Worm (Caenorhabditis elegans) whole organism, L1 larva: ENCODE measurements around the gene cpt-1.

ENCODE experiments used
- C16A3.4 ChIP-seq: fragments of 150-350 bp; optimal IDR thresholded peaks from 2 replicates; lab custom pipeline; 2014; ENCODE audit warnings: missing biosample characterization, missing genetic modification characterization
- C34B4.2 ChIP-seq: sonication (generic microtip); optimal IDR thresholded peaks from 2 replicates; lab custom pipeline; 2017; ENCODE audit warnings: mild to moderate bottlenecking, missing genetic modification characterization, missing compliant biosample characterization
- F16B12.6 ChIP-seq: fragments of 150-350 bp; optimal IDR thresholded peaks from 2 replicates; lab custom pipeline; 2014; ENCODE audit warnings: missing biosample characterization, missing genetic modification characterization
- Y116A8C.19 ChIP-seq: sonication (generic microtip); optimal IDR thresholded peaks from 2 replicates; lab custom pipeline; 2016; ENCODE audit warnings: missing compliant biosample characterization, missing genetic modification characterization, borderline replicate concordance
- aha-1 ChIP-seq: fragments of 150-350 bp; optimal IDR thresholded peaks from 2 replicates; lab custom pipeline; 2014; ENCODE audit warnings: missing biosample characterization, missing genetic modification characterization
- alr-1 ChIP-seq: fragments of 200-800 bp; sonication (Bioruptor generic); optimal IDR thresholded peaks from 2 replicates; lab custom pipeline; 2018; ENCODE audit warnings: borderline replicate concordance, mild to moderate bottlenecking, missing genetic modification characterization, missing compliant biosample characterization
- blmp-1 ChIP-seq: fragments of 150-350 bp; optimal IDR thresholded peaks from 2 replicates; lab custom pipeline; 2014; ENCODE audit warnings: missing biosample characterization, missing genetic modification characterization
- ceh-82 ChIP-seq, 3 experiments: fragments of 150-350 bp in 1 of 3; sonication (generic microtip) in 2 of 3; optimal IDR thresholded peaks; 2 replicates each; lab custom pipeline; 2014 to 2017; ENCODE audit warnings: missing biosample characterization in 3 of 3, missing genetic modification characterization in 3 of 3
- ceh-88 ChIP-seq: fragments of 200-800 bp; sonication (Bioruptor generic); IDR thresholded peaks from 2 replicates; pipeline ENCODE4 v1.3.6; 2022; ENCODE audit warnings: missing genetic modification characterization, missing compliant biosample characterization
- ceh-90 ChIP-seq: sonication (generic microtip); optimal IDR thresholded peaks from 2 replicates; lab custom pipeline; 2016; ENCODE audit warnings: missing genetic modification characterization, missing compliant biosample characterization
- ces-1 ChIP-seq: fragments of 150-350 bp; optimal IDR thresholded peaks from 2 replicates; lab custom pipeline; 2014; ENCODE audit warnings: missing biosample characterization, missing genetic modification reagents, missing genetic modification characterization
- dsc-1 ChIP-seq: sonication (generic microtip); optimal IDR thresholded peaks from 2 replicates; lab custom pipeline; 2016; ENCODE audit warnings: mild to moderate bottlenecking, missing genetic modification characterization, missing compliant biosample characterization
- efl-1 ChIP-seq, 4 experiments: fragments of 150-350 bp; optimal IDR thresholded peaks in 3 of 4; peaks in 1 of 4; 1 replicate in 1 of 4; 2 replicates in 3 of 4; lab custom pipeline; 2014; ENCODE audit warnings: missing biosample characterization in 2 of 4, missing genetic modification characterization in 2 of 4, missing genetic modification reagents in 2 of 4
- efl-3 ChIP-seq: fragments of 200-800 bp; sonication (Bioruptor generic); optimal IDR thresholded peaks from 2 replicates; lab custom pipeline; 2018; ENCODE audit warnings: mild to moderate bottlenecking, missing genetic modification characterization, missing compliant biosample characterization
- egl-13 ChIP-seq: sonication (generic microtip); optimal IDR thresholded peaks from 2 replicates; lab custom pipeline; 2016; ENCODE audit warnings: missing genotype, missing genetic modification reagents, missing genetic modification characterization, missing compliant biosample characterization
- elt-2 ChIP-seq: sonication (generic microtip); optimal IDR thresholded peaks from 2 replicates; lab custom pipeline; 2016; ENCODE audit warnings: missing genetic modification characterization, mild to moderate bottlenecking, inconsistent platforms, missing compliant biosample characterization, missing genetic modification reagents
- elt-3 ChIP-seq, 6 experiments: fragments of 150-350 bp in 1 of 6; sonication (generic microtip); optimal IDR thresholded peaks; 2 replicates each; lab custom pipeline; 2017 to 2018; ENCODE audit warnings: missing biosample characterization in 6 of 6, missing genetic modification characterization in 6 of 6, inconsistent platforms in 1 of 6
- ets-5 ChIP-seq: fragments of 200-800 bp; sonication (Bioruptor generic); IDR thresholded peaks from 2 replicates; pipeline ENCODE4 v1.3.6; 2022; ENCODE audit warnings: missing genetic modification characterization, missing compliant biosample characterization
- fkh-4 ChIP-seq: sonication (generic microtip); optimal IDR thresholded peaks from 2 replicates; lab custom pipeline; 2016; ENCODE audit warnings: missing compliant biosample characterization, missing genetic modification characterization, borderline replicate concordance
- grh-1 ChIP-seq: fragments of 200-800 bp; sonication (Bioruptor generic); IDR thresholded peaks from 2 replicates; pipeline ENCODE4 v1.3.6; 2022; ENCODE audit warnings: missing genetic modification reagents, missing genetic modification characterization, missing compliant biosample characterization
- hlh-17 ChIP-seq: fragments of 200-800 bp; sonication (Bioruptor generic); optimal IDR thresholded peaks from 2 replicates; lab custom pipeline; 2018; ENCODE audit warnings: missing genetic modification characterization, mild to moderate bottlenecking, missing compliant biosample characterization, moderate library complexity, borderline replicate concordance
- irx-1 ChIP-seq: sonication (generic microtip); optimal IDR thresholded peaks from 2 replicates; lab custom pipeline; 2016; ENCODE audit warnings: missing genetic modification characterization, missing compliant biosample characterization
- isw-1 ChIP-seq: fragments of 200-800 bp; sonication (Bioruptor generic); IDR thresholded peaks from 2 replicates; pipeline ENCODE4 v1.3.6; 2022; ENCODE audit warnings: missing genetic modification characterization, missing compliant biosample characterization
- jun-1 ChIP-seq: fragments of 150-350 bp; optimal IDR thresholded peaks from 2 replicates; lab custom pipeline; 2014; ENCODE audit warnings: missing biosample characterization, missing genetic modification reagents, missing genetic modification characterization
- lin-13 ChIP-seq: fragments of 150-350 bp; optimal IDR thresholded peaks from 2 replicates; lab custom pipeline; 2014; ENCODE audit warnings: missing biosample characterization, missing genetic modification reagents, missing genetic modification characterization
- lin-14 ChIP-seq: fragments of 200-800 bp; sonication (Bioruptor generic); optimal IDR thresholded peaks from 2 replicates; lab custom pipeline; 2018; ENCODE audit warnings: mild to moderate bottlenecking, missing genetic modification characterization, moderate library complexity, missing compliant biosample characterization
- lin-15B ChIP-seq: fragments of 150-350 bp; sonication (generic microtip); optimal IDR thresholded peaks from 3 replicates; lab custom pipeline; 2014; ENCODE audit warnings: missing biosample characterization, missing genetic modification characterization
- lin-39 ChIP-seq: fragments of 150-350 bp; optimal IDR thresholded peaks from 2 replicates; lab custom pipeline; 2014; ENCODE audit warnings: missing biosample characterization, missing genetic modification reagents, missing genetic modification characterization
- mab-9 ChIP-seq: fragments of 200-800 bp; sonication (Bioruptor generic); IDR thresholded peaks from 2 replicates; pipeline ENCODE4 v1.3.6; 2022; ENCODE audit warnings: missing genetic modification reagents, missing genetic modification characterization, missing compliant biosample characterization
- mdl-1 ChIP-seq, 2 experiments: fragments of 150-350 bp; optimal IDR thresholded peaks; 2 replicates each; lab custom pipeline; 2014 to 2017; ENCODE audit warnings: missing biosample characterization in 2 of 2, missing genetic modification characterization in 2 of 2, inconsistent platforms in 1 of 2
- nhr-12 ChIP-seq: sonication (generic microtip); optimal IDR thresholded peaks from 2 replicates; lab custom pipeline; 2017; ENCODE audit warnings: missing biosample characterization, missing genetic modification characterization
- nhr-237 ChIP-seq: fragments of 150-350 bp; optimal IDR thresholded peaks from 2 replicates; lab custom pipeline; 2014; ENCODE audit warnings: missing biosample characterization, missing genetic modification characterization
- nhr-28 ChIP-seq: fragments of 150-350 bp; optimal IDR thresholded peaks from 2 replicates; lab custom pipeline; 2014; ENCODE audit warnings: missing biosample characterization, missing genetic modification characterization
- nhr-77 ChIP-seq: fragments of 150-350 bp; optimal IDR thresholded peaks from 2 replicates; lab custom pipeline; 2014; ENCODE audit warnings: missing biosample characterization, missing genetic modification characterization
- nhr-84 ChIP-seq: sonication (generic microtip); optimal IDR thresholded peaks from 2 replicates; lab custom pipeline; 2017; ENCODE audit warnings: missing biosample characterization, missing genetic modification characterization
- nhr-85 ChIP-seq: sonication (generic microtip); peaks from one replicate; lab custom pipeline; 2016; ENCODE audit warnings: missing genetic modification characterization, inconsistent platforms, missing compliant biosample characterization
- nhr-90 ChIP-seq: sonication (generic microtip); optimal IDR thresholded peaks from 2 replicates; lab custom pipeline; 2016; ENCODE audit warnings: mild to moderate bottlenecking, missing genetic modification characterization, missing compliant biosample characterization; ENCODE audit not compliant: poor library complexity
- pax-3 ChIP-seq: fragments of 200-800 bp; sonication (Bioruptor generic); optimal IDR thresholded peaks from 2 replicates; lab custom pipeline; 2018; ENCODE audit warnings: mild to moderate bottlenecking, missing genetic modification characterization, moderate library complexity, missing compliant biosample characterization
- rnt-1 ChIP-seq: sonication (generic microtip); optimal IDR thresholded peaks from 2 replicates; lab custom pipeline; 2016; ENCODE audit warnings: mild to moderate bottlenecking, missing genetic modification characterization, moderate library complexity, missing compliant biosample characterization
- skn-1 ChIP-seq: fragments of 150-350 bp; optimal IDR thresholded peaks from 2 replicates; lab custom pipeline; 2014; ENCODE audit warnings: missing biosample characterization, missing genetic modification characterization
- snu-23 ChIP-seq: sonication (generic microtip); optimal IDR thresholded peaks from 2 replicates; lab custom pipeline; 2016; ENCODE audit warnings: missing genetic modification characterization, missing compliant biosample characterization
- sox-4 ChIP-seq: sonication (generic microtip); optimal IDR thresholded peaks from 2 replicates; lab custom pipeline; 2016; ENCODE audit warnings: missing genetic modification characterization, missing compliant biosample characterization
- sup-37 ChIP-seq: fragments of 200-800 bp; sonication (Bioruptor generic); optimal IDR thresholded peaks from 2 replicates; lab custom pipeline; 2018; ENCODE audit warnings: mild to moderate bottlenecking, missing genetic modification characterization, missing compliant biosample characterization
- swsn-7 ChIP-seq: sonication (generic microtip); optimal IDR thresholded peaks from 2 replicates; lab custom pipeline; 2016; ENCODE audit warnings: missing genetic modification characterization, missing compliant biosample characterization
- tbx-2 ChIP-seq: sonication (generic microtip); optimal IDR thresholded peaks from 2 replicates; lab custom pipeline; 2016; ENCODE audit warnings: missing genetic modification characterization, missing compliant biosample characterization
- unc-62 ChIP-seq: fragments of 150-350 bp; optimal IDR thresholded peaks from 2 replicates; lab custom pipeline; 2014; ENCODE audit warnings: missing biosample characterization, missing genetic modification reagents, missing genetic modification characterization
- unc-86 ChIP-seq: sonication (generic microtip); optimal IDR thresholded peaks from 2 replicates; lab custom pipeline; 2016; ENCODE audit warnings: missing genetic modification characterization, missing compliant biosample characterization
- vab-15 ChIP-seq: sonication (generic microtip); optimal IDR thresholded peaks from 2 replicates; lab custom pipeline; 2017; ENCODE audit warnings: missing genotype, mild to moderate bottlenecking, missing genetic modification characterization, missing compliant biosample characterization
- zag-1 ChIP-seq: fragments of 150-350 bp; optimal IDR thresholded peaks from 2 replicates; lab custom pipeline; 2014; ENCODE audit warnings: missing biosample characterization, missing genetic modification characterization
- ztf-4 ChIP-seq: fragments of 150-350 bp; optimal IDR thresholded peaks from 2 replicates; lab custom pipeline; 2014; ENCODE audit warnings: missing biosample characterization, missing genetic modification characterization

The cpt-1 gene

ce11 chrII:12799364-12799763 is 3.1 kb upstream of the cpt-1 start:
- TF ChIP-seq irx-1 (tag; lab: Kevin White, UChicago) (no peak), ets-5 (GFP tag; lab: Robert Waterston, UW) (no peak), elt-2 (tag; lab: Kevin White, UChicago) (no peak), rnt-1 (tag; lab: Kevin White, UChicago) (no peak), sox-4 (tag; lab: Kevin White, UChicago) (no peak), isw-1 (GFP tag; lab: Robert Waterston, UW) (no peak)

- peak; percentile 16 for TF ChIP-seq dsc-1 (tag; lab: Kevin White, UChicago)
- no peak for TF ChIP-seq Y116A8C.19 (tag; lab: Kevin White, UChicago)
- TF ChIP-seq ets-5 (GFP tag; lab: Robert Waterston, UW): no peak
- no peak for TF ChIP-seq ces-1 (GFP tag; lab: Kevin White, UChicago)
- peak; percentile 82 for TF ChIP-seq ztf-4 (tag; lab: Kevin White, UChicago)
- TF ChIP-seq ceh-88 (GFP tag; lab: Robert Waterston, UW): peak; percentile 62
- TF ChIP-seq nhr-77 (tag; lab: Kevin White, UChicago): peak; percentile 76
- peak in 4 of 6 experiments; percentile 60 to 92 (median 78) for TF ChIP-seq elt-3 (tag; optimal IDR thresholded peaks at IDR 0.05; lab: Kevin White, UChicago)
- no peak for TF ChIP-seq F16B12.6 (tag; lab: Kevin White, UChicago)
- no peak for TF ChIP-seq ceh-90 (tag; lab: Kevin White, UChicago)
- peak; percentile 98 for TF ChIP-seq nhr-85 (tag; lab: Kevin White, UChicago)
- peak; percentile 95 for TF ChIP-seq elt-2 (tag; lab: Kevin White, UChicago)
- peak; percentile 79 for TF ChIP-seq swsn-7 (tag; lab: Kevin White, UChicago)
- TF ChIP-seq irx-1 (tag; lab: Kevin White, UChicago): peak; percentile 63
- TF ChIP-seq efl-1 (optimal IDR thresholded peaks at IDR 0.05; lab: Kevin White, UChicago): peak; percentile 67 to 69
- peak; percentile 53 to 95 for TF ChIP-seq efl-1 (GFP tag; optimal IDR thresholded peaks at IDR 0.05 in 1 of 2; lab: Kevin White, UChicago)
- TF ChIP-seq unc-86: no peak
- TF ChIP-seq lin-39: peak; percentile 43
- no peak for TF ChIP-seq unc-62 (GFP tag; lab: Kevin White, UChicago)
- TF ChIP-seq lin-14 (GFP tag; lab: Kevin White, UChicago): peak; percentile 96
- peak; percentile 67 for TF ChIP-seq pax-3 (tag; lab: Kevin White, UChicago)
- no peak for TF ChIP-seq nhr-237
- no peak for TF ChIP-seq C34B4.2 (tag; lab: Kevin White, UChicago)
- TF ChIP-seq C16A3.4: peak; percentile 53
- no peak for TF ChIP-seq hlh-17 (GFP tag; lab: Kevin White, UChicago)
- TF ChIP-seq snu-23: peak; percentile 91
- TF ChIP-seq skn-1: peak; percentile 66
- no peak for TF ChIP-seq sup-37 (GFP tag; lab: Kevin White, UChicago)
- no peak for TF ChIP-seq fkh-4 (tag; lab: Kevin White, UChicago)
- no peak for TF ChIP-seq nhr-84 (tag; lab: Kevin White, UChicago)
- TF ChIP-seq vab-15 (tag; lab: Kevin White, UChicago): no peak
- TF ChIP-seq mab-9 (GFP tag; lab: Robert Waterston, UW): no peak
- no peak for TF ChIP-seq efl-3 (GFP tag; lab: Kevin White, UChicago)
- TF ChIP-seq mdl-1 (tag; optimal IDR thresholded peaks at IDR 0.05; lab: Kevin White, UChicago): peak; percentile 62 to 94
- no peak for TF ChIP-seq alr-1 (tag; lab: Kevin White, UChicago)
- TF ChIP-seq lin-15B (tag; lab: Kevin White, UChicago): no peak
- TF ChIP-seq lin-13 (GFP tag; lab: Kevin White, UChicago): peak; percentile 72
- TF ChIP-seq aha-1 (tag; lab: Kevin White, UChicago): peak; percentile 71
- TF ChIP-seq zag-1 (tag; lab: Kevin White, UChicago): no peak
- peak; percentile 45 for TF ChIP-seq blmp-1 (tag; lab: Kevin White, UChicago)
- peak; percentile 85 for TF ChIP-seq tbx-2 (tag; lab: Kevin White, UChicago)
- TF ChIP-seq jun-1 (tag; lab: Kevin White, UChicago): peak; percentile 84
- TF ChIP-seq nhr-12 (tag; lab: Kevin White, UChicago): no peak
- TF ChIP-seq nhr-90 (tag; lab: Kevin White, UChicago): peak; percentile 94
- peak; percentile 99 for TF ChIP-seq grh-1 (GFP tag; lab: Robert Waterston, UW)
- TF ChIP-seq sox-4 (tag; lab: Kevin White, UChicago): no peak
- TF ChIP-seq ceh-82 (tag; optimal IDR thresholded peaks at IDR 0.05; lab: Kevin White, UChicago): peak in 2 of 3 experiments; percentile 4 to 47
- TF ChIP-seq nhr-28 (tag; lab: Kevin White, UChicago): no peak
- peak; percentile 53 for TF ChIP-seq egl-13 (tag; lab: Kevin White, UChicago)
These were observed 2.6 kb upstream of the cpt-1 start for ce11 chrII:12798814-12799213.
